Fruit fly (Drosophila melanogaster) whole organism, embryonic: ENCODE data around the gene heix.

Experiments used
- Antp ChIP-seq: fragments of 200-800 bp; sonication (Bioruptor generic); optimal IDR thresholded peaks from 3 replicates; lab custom pipeline; 2016; ENCODE audit warnings: missing biosample characterization, missing genetic modification characterization
- CG11093 ChIP-seq: fragments of 200-800 bp; sonication (Bioruptor generic); IDR thresholded peaks from 3 replicates; pipeline ENCODE4 v1.3.6; 2022; ENCODE audit warnings: missing biosample characterization, missing genetic modification characterization
- CG12155 ChIP-seq: fragments of 200-800 bp; sonication (Bioruptor generic); optimal IDR thresholded peaks from 3 replicates; lab custom pipeline; 2016; ENCODE audit warnings: missing biosample characterization, missing genetic modification characterization
- CG12299 ChIP-seq: fragments of 200-800 bp; sonication (Bioruptor generic); optimal IDR thresholded peaks from 2 replicates; lab custom pipeline; 2018; ENCODE audit warnings: missing biosample characterization, mild to moderate bottlenecking, missing genetic modification characterization
- CG1233 ChIP-seq: fragments of 200-800 bp; sonication (Bioruptor generic); optimal IDR thresholded peaks from 4 replicates; lab custom pipeline; 2018; ENCODE audit warnings: missing biosample characterization, mild to moderate bottlenecking, missing genetic modification characterization
- CG13123 ChIP-seq: fragments of 200-800 bp; sonication (Bioruptor generic); optimal IDR thresholded peaks from 2 replicates; lab custom pipeline; 2016; ENCODE audit warnings: missing biosample characterization, missing genetic modification characterization
- CG15011 ChIP-seq: fragments of 200-800 bp; sonication (Bioruptor generic); optimal IDR thresholded peaks from 3 replicates; lab custom pipeline; 2018; ENCODE audit warnings: missing biosample characterization, mild to moderate bottlenecking, missing genetic modification characterization
- CG17186 ChIP-seq: fragments of 200-800 bp; sonication (Bioruptor generic); optimal IDR thresholded peaks from 3 replicates; lab custom pipeline; 2017; ENCODE audit warnings: missing biosample characterization, missing genetic modification reagents, missing genetic modification characterization
- CG33213 ChIP-seq: fragments of 200-800 bp; sonication (Bioruptor generic); optimal IDR thresholded peaks from 3 replicates; lab custom pipeline; 2016; ENCODE audit warnings: missing biosample characterization, missing genetic modification characterization
- CG3726 ChIP-seq: fragments of 200-800 bp; sonication (Bioruptor generic); IDR thresholded peaks from 3 replicates; pipeline ENCODE4, ENCODE4 v1.3.6; 2022; ENCODE audit warnings: missing biosample characterization, missing genetic modification characterization
- CG4404 ChIP-seq: fragments of 200-800 bp; sonication (Bioruptor generic); IDR thresholded peaks from 2 replicates; pipeline ENCODE4 v1.3.6; 2022; ENCODE audit warnings: missing biosample characterization, missing genetic modification characterization
- CG4707 ChIP-seq: fragments of 200-800 bp; sonication (Bioruptor generic); optimal IDR thresholded peaks from 2 replicates; lab custom pipeline; 2018; ENCODE audit warnings: missing biosample characterization, mild to moderate bottlenecking, missing genetic modification characterization, moderate library complexity
- CG7357 ChIP-seq: fragments of 200-800 bp; sonication (Bioruptor generic); IDR thresholded peaks from 3 replicates; pipeline ENCODE4 v1.3.6; 2022; ENCODE audit warnings: missing biosample characterization, missing genetic modification characterization
- CG7839 ChIP-seq: fragments of 200-800 bp; sonication (Bioruptor generic); optimal IDR thresholded peaks from 3 replicates; lab custom pipeline; 2018; ENCODE audit warnings: missing biosample characterization, mild to moderate bottlenecking, missing genetic modification characterization, moderate library complexity
- CG7928 ChIP-seq: fragments of 200-800 bp; sonication (Bioruptor generic); optimal IDR thresholded peaks from 2 replicates; lab custom pipeline; 2017; ENCODE audit warnings: missing biosample characterization, mild to moderate bottlenecking, missing genetic modification characterization
- CG7987 ChIP-seq: fragments of 200-800 bp; sonication (Bioruptor generic); optimal IDR thresholded peaks from 2 replicates; lab custom pipeline; 2018; ENCODE audit warnings: missing biosample characterization, mild to moderate bottlenecking, missing genetic modification characterization, moderate library complexity
- CG8281 ChIP-seq: fragments of 200-800 bp; sonication (Bioruptor generic); optimal IDR thresholded peaks from 2 replicates; lab custom pipeline; 2018; ENCODE audit warnings: missing biosample characterization, mild to moderate bottlenecking, missing genetic modification characterization, moderate library complexity
- CG8944 ChIP-seq: fragments of 200-800 bp; sonication (Bioruptor generic); optimal IDR thresholded peaks from 3 replicates; lab custom pipeline; 2016; ENCODE audit warnings: missing biosample characterization, missing genetic modification characterization
- CG9817 ChIP-seq: fragments of 200-800 bp; sonication (Bioruptor generic); optimal IDR thresholded peaks from 2 replicates; lab custom pipeline; 2018; ENCODE audit warnings: missing biosample characterization, mild to moderate bottlenecking, missing genetic modification characterization, moderate library complexity
- Dbx ChIP-seq: fragments of 200-800 bp; sonication (Bioruptor generic); IDR thresholded peaks from 3 replicates; pipeline ENCODE4 v1.3.6; 2022; ENCODE audit warnings: missing biosample characterization, missing genetic modification characterization
- Doc2 ChIP-seq: fragments of 200-800 bp; sonication (Bioruptor generic); IDR thresholded peaks from 2 replicates; pipeline ENCODE4 v1.3.6; 2022; ENCODE audit warnings: missing biosample characterization, missing genetic modification characterization
- Drgx ChIP-seq: fragments of 200-800 bp; sonication (Bioruptor generic); IDR thresholded peaks from 2 replicates; pipeline ENCODE4 v1.3.6; 2022; ENCODE audit warnings: missing biosample characterization, missing genetic modification characterization
- ERR ChIP-seq: fragments of 200-800 bp; sonication (Bioruptor generic); optimal IDR thresholded peaks from 2 replicates; lab custom pipeline; 2016; ENCODE audit warnings: missing biosample characterization, missing genetic modification characterization
- HmgD ChIP-seq: fragments of 200-800 bp; sonication (Bioruptor generic); optimal IDR thresholded peaks from 3 replicates; lab custom pipeline; 2016; ENCODE audit warnings: missing biosample characterization, missing genetic modification characterization
- Hr39 ChIP-seq: fragments of >200 bp; optimal IDR thresholded peaks from 2 replicates; lab custom pipeline; 2017
- Max ChIP-seq: fragments of 200-800 bp; sonication (Bioruptor generic); optimal IDR thresholded peaks from 2 replicates; lab custom pipeline; 2016; ENCODE audit warnings: missing biosample characterization, mild to moderate bottlenecking, missing genetic modification characterization
- NK7.1 ChIP-seq: fragments of 200-800 bp; sonication (Bioruptor generic); optimal IDR thresholded peaks from 3 replicates; lab custom pipeline; 2016; ENCODE audit warnings: missing biosample characterization, missing genetic modification characterization
- NfI ChIP-seq: fragments of 200-800 bp; sonication (Bioruptor generic); optimal IDR thresholded peaks from 3 replicates; lab custom pipeline; 2018; ENCODE audit warnings: missing biosample characterization, mild to moderate bottlenecking, missing genetic modification characterization, moderate library complexity
- Oli ChIP-seq: fragments of 200-800 bp; sonication (Bioruptor generic); optimal IDR thresholded peaks from 2 replicates; lab custom pipeline; 2018; ENCODE audit warnings: missing biosample characterization, mild to moderate bottlenecking, missing genetic modification characterization, moderate library complexity
- Opbp ChIP-seq: fragments of 200-800 bp; sonication (Bioruptor generic); IDR thresholded peaks from 3 replicates; pipeline ENCODE4 v1.3.6; 2022; ENCODE audit warnings: missing biosample characterization, missing genetic modification characterization; ENCODE audit not compliant: partially characterized antibody
- Rx ChIP-seq: fragments of 200-800 bp; sonication (Bioruptor generic); IDR thresholded peaks from 2 replicates; pipeline ENCODE4 v1.3.6; 2022; ENCODE audit warnings: missing biosample characterization, missing genetic modification characterization
- Six4 ChIP-seq: fragments of 200-800 bp; sonication (Bioruptor generic); optimal IDR thresholded peaks from 2 replicates; lab custom pipeline; 2016; ENCODE audit warnings: missing biosample characterization, missing genetic modification characterization
- Sry-β ChIP-seq: fragments of 200-800 bp; sonication (Bioruptor generic); optimal IDR thresholded peaks from 2 replicates; lab custom pipeline; 2018; ENCODE audit warnings: missing biosample characterization, mild to moderate bottlenecking, missing genetic modification characterization, moderate library complexity
- Trl ChIP-seq, 3 experiments: fragments of >200 bp in 2 of 3; fragments of 200-800 bp in 1 of 3; sonication (Bioruptor generic) in 1 of 3; optimal IDR thresholded peaks; 2 replicates in 1 of 3; 3 replicates in 2 of 3; lab custom pipeline; 2016 to 2017; ENCODE audit warnings: missing biosample characterization in 1 of 3, missing genetic modification characterization in 1 of 3
- ap ChIP-seq: fragments of 200-800 bp; sonication (Bioruptor generic); IDR thresholded peaks from 2 replicates; pipeline ENCODE4 v1.3.6; 2022; ENCODE audit warnings: missing biosample characterization, missing genetic modification characterization
- ara ChIP-seq: fragments of 200-800 bp; sonication (Bioruptor generic); IDR thresholded peaks from 2 replicates; pipeline ENCODE4 v1.3.6; 2022; ENCODE audit warnings: missing biosample characterization, missing genetic modification characterization
- ase ChIP-seq: fragments of 200-800 bp; sonication (Bioruptor generic); IDR thresholded peaks from 3 replicates; pipeline ENCODE4 v1.3.6; 2022; ENCODE audit warnings: missing biosample characterization, missing genetic modification characterization
- bowl ChIP-seq: fragments of 200-800 bp; sonication (Bioruptor generic); IDR thresholded peaks from 2 replicates; pipeline ENCODE4 v1.3.6; 2022; ENCODE audit warnings: missing biosample characterization, missing genetic modification characterization
- crol ChIP-seq: fragments of 200-800 bp; sonication (Bioruptor generic); IDR thresholded peaks from 2 replicates; pipeline ENCODE4 v1.3.6; 2022; ENCODE audit warnings: missing biosample characterization, missing genetic modification characterization
- cwo ChIP-seq: fragments of 200-800 bp; sonication (Bioruptor generic); optimal IDR thresholded peaks from 3 replicates; lab custom pipeline; 2017; ENCODE audit warnings: missing biosample characterization, missing genetic modification characterization, mild to moderate bottlenecking, moderate library complexity, missing genetic modification reagents
- ftz-f1 ChIP-seq: fragments of 200-800 bp; sonication (Bioruptor generic); optimal IDR thresholded peaks from 2 replicates; lab custom pipeline; 2016; ENCODE audit warnings: missing biosample characterization, missing genetic modification characterization
- h ChIP-seq: fragments of >200 bp; optimal IDR thresholded peaks from 2 replicates; lab custom pipeline; 2017
- her ChIP-seq: fragments of 200-800 bp; sonication (Bioruptor generic); optimal IDR thresholded peaks from 2 replicates; lab custom pipeline; 2016; ENCODE audit warnings: missing biosample characterization, missing genetic modification characterization
- jigr1 ChIP-seq: fragments of 200-800 bp; sonication (Bioruptor generic); IDR thresholded peaks from 3 replicates; pipeline ENCODE4 v1.3.6; 2022; ENCODE audit warnings: missing biosample characterization, missing genetic modification characterization
- lbe ChIP-seq: fragments of 200-800 bp; sonication (Bioruptor generic); optimal IDR thresholded peaks from 2 replicates; lab custom pipeline; 2016; ENCODE audit warnings: missing biosample characterization, mild to moderate bottlenecking, missing genetic modification characterization
- nmo ChIP-seq: fragments of 200-800 bp; sonication (Bioruptor generic); optimal IDR thresholded peaks from 2 replicates; lab custom pipeline; 2018; ENCODE audit warnings: missing biosample characterization, mild to moderate bottlenecking, missing genetic modification characterization, moderate library complexity
- pzg ChIP-seq: fragments of 200-800 bp; sonication (Bioruptor generic); optimal IDR thresholded peaks from 3 replicates; lab custom pipeline; 2018; ENCODE audit warnings: missing biosample characterization, mild to moderate bottlenecking, missing genetic modification characterization, moderate library complexity
- shn ChIP-seq: fragments of 200-800 bp; sonication (Bioruptor generic); optimal IDR thresholded peaks from 3 replicates; lab custom pipeline; 2016; ENCODE audit warnings: missing biosample characterization, missing genetic modification characterization
- tna ChIP-seq: fragments of 200-800 bp; sonication (Bioruptor generic); IDR thresholded peaks from 2 replicates; pipeline ENCODE4 v1.3.6; 2022; ENCODE audit warnings: missing biosample characterization, missing genetic modification characterization; ENCODE audit not compliant: partially characterized antibody
- zen ChIP-seq: fragments of 200-800 bp; sonication (Bioruptor generic); optimal IDR thresholded peaks from 3 replicates; lab custom pipeline; 2018; ENCODE audit warnings: missing biosample characterization, mild to moderate bottlenecking, missing genetic modification characterization, moderate library complexity
- zfh1 ChIP-seq: fragments of 200-800 bp; sonication (Bioruptor generic); IDR thresholded peaks from 3 replicates; pipeline ENCODE4 v1.3.6; 2022; ENCODE audit warnings: missing biosample characterization, missing genetic modification characterization

The heix gene

dm6 chr2L:16279774-16280252 lies 19.8 kb downstream of the heix start (continued):
- TF ChIP-seq pzg (GFP tag; lab: Kevin White, UChicago) (no peak), CG33213 (GFP tag; lab: Kevin White, UChicago) (peak; percentile 65), NfI (GFP tag; lab: Kevin White, UChicago) (peak; percentile 90), CG7839 (tag; lab: Kevin White, UChicago) (peak; percentile 94), CG1233 (GFP tag; lab: Kevin White, UChicago) (peak; percentile 88), cwo (GFP tag; lab: Kevin White, UChicago) (peak; percentile 71), CG12299 (tag; lab: Kevin White, UChicago) (peak; percentile 75), CG15011 (GFP tag; lab: Kevin White, UChicago) (peak; percentile 80), ap (GFP tag; lab: Robert Waterston, UW) (peak; percentile 71), Trl (optimal IDR thresholded peaks at IDR 0.05; lab: Kevin White, UChicago) (peak in 1 of 2 experiments; percentile 24), Trl (GFP tag; optimal IDR thresholded peaks at IDR 0.05; lab: Kevin White, UChicago) (peak; percentile 87), NK7.1 (GFP tag; lab: Kevin White, UChicago) (peak; percentile 62), Drgx (GFP tag; lab: Robert Waterston, UW) (peak; percentile 90), CG4707 (peak; percentile 75), CG12155 (GFP tag; lab: Kevin White, UChicago) (peak; percentile 83), Sry-β (GFP tag; lab: Kevin White, UChicago) (peak; percentile 59), Max (GFP tag; lab: Kevin White, UChicago) (peak; percentile 87), Six4 (GFP tag; lab: Kevin White, UChicago) (peak; percentile 92), zen (tag; lab: Kevin White, UChicago) (peak; percentile 59), tna (GFP tag; lab: Robert Waterston, UW) (no peak), ase (GFP tag; lab: Robert Waterston, UW) (peak; percentile 71; the same call in 2 of the 3 replicates), HmgD (GFP tag; lab: Kevin White, UChicago) (no peak), CG13123 (GFP tag; lab: Kevin White, UChicago) (peak; percentile 79), Hr39 (no peak), ftz-f1 (GFP tag; lab: Kevin White, UChicago) (no peak), Dbx (no peak), Antp (GFP tag; lab: Kevin White, UChicago) (peak; percentile 87), ara (GFP tag; lab: Robert Waterston, UW) (no peak; the same call in 1 of the 2 replicates), CG7357 (GFP tag; lab: Robert Waterston, UW) (peak; percentile 70; the same call in 2 of the 3 replicates), her (GFP tag; lab: Kevin White, UChicago) (peak; percentile 58), Rx (peak; percentile 56), CG3726 (GFP tag; lab: Robert Waterston, UW) (peak; percentile 71; the same call in 2 of the 3 replicates), CG7987 (GFP tag; lab: Kevin White, UChicago) (peak; percentile 74), nmo (GFP tag; lab: Kevin White, UChicago) (peak; percentile 97), crol (GFP tag; lab: Robert Waterston, UW) (0 out of 2 replicates have a peak, but pooled peaks have one; percentile 8), h (no peak), lbe (GFP tag; lab: Kevin White, UChicago) (peak; percentile 27), CG11093 (GFP tag; lab: Robert Waterston, UW) (peak; percentile 79), ERR (GFP tag; lab: Kevin White, UChicago) (peak; percentile 57), bowl (peak; percentile 56; the same call in 1 of the 2 replicates), shn (GFP tag; lab: Kevin White, UChicago) (peak; percentile 87), CG17186 (GFP tag; lab: Kevin White, UChicago) (peak; percentile 68), jigr1 (GFP tag; lab: Robert Waterston, UW) (peak; percentile 75), zfh1 (GFP tag; lab: Robert Waterston, UW) (peak; percentile 82), Oli (tag; lab: Kevin White, UChicago) (peak; percentile 97), CG7928 (peak; percentile 36), CG8944 (peak; percentile 78), CG9817 (tag; lab: Kevin White, UChicago) (peak; percentile 79), CG8281 (tag; lab: Kevin White, UChicago) (peak; percentile 78), CG4404 (GFP tag; lab: Robert Waterston, UW) (peak; percentile 47; the same call in 1 of the 2 replicates), Opbp (GFP tag; lab: Robert Waterston, UW) (0 out of 3 replicates have a peak, but pooled peaks have one; percentile 9), Doc2 (GFP tag; lab: Robert Waterston, UW) (peak; percentile 56; the same call in 1 of the 2 replicates)
